Fruit fly (Drosophila melanogaster): Measurements from ENCODE around the gene Naxd.

dm6 chr3L:19048761-19049160, 48.7 kb downstream of the Naxd start:
- TF ChIP-seq CG11617 (GFP tag; optimal IDR thresholded peaks at IDR 0.05) (no peak), cnc (optimal IDR thresholded peaks at IDR 0.05) (no peak), Crg-1 (GFP tag; optimal IDR thresholded peaks at IDR 0.05) (no peak), toe (GFP tag; optimal IDR thresholded peaks at IDR 0.05) (no peak), kay (GFP tag; ENCODE audit: borderline replicate concordance) (no peak), CG14711 (tag; optimal IDR thresholded peaks at IDR 0.05) (no peak), CG1620 (GFP tag; optimal IDR thresholded peaks at IDR 0.05) (no peak), ovo (GFP tag; optimal IDR thresholded peaks at IDR 0.05) (no peak), tj (GFP tag; optimal IDR thresholded peaks at IDR 0.05) (no peak), bab1 (GFP tag; optimal IDR thresholded peaks at IDR 0.05) (no peak)

Data from whole organism, adult.